Fruit fly (Drosophila melanogaster) whole organism, pupa: ENCODE measurements around the gene CG1161.

Source experiments
- CG10348 ChIP-seq: fragments of 200-800 bp; sonication (Bioruptor generic); IDR thresholded peaks from 2 replicates; pipeline ENCODE4 v1.3.6; 2022; ENCODE audit warnings: missing biosample characterization, missing genetic modification characterization
- CG12605 ChIP-seq: fragments of 200-800 bp; sonication (Bioruptor generic); IDR thresholded peaks from 2 replicates; pipeline ENCODE4 v1.3.6; 2022; ENCODE audit warnings: missing biosample characterization, missing genetic modification characterization
- CG15710 ChIP-seq: fragments of 200-800 bp; sonication (Bioruptor generic); optimal IDR thresholded peaks from 2 replicates; lab custom pipeline; 2018; ENCODE audit warnings: missing biosample characterization, mild to moderate bottlenecking, missing genetic modification characterization, moderate library complexity
- CG17806 ChIP-seq: fragments of 200-800 bp; sonication (Bioruptor generic); optimal IDR thresholded peaks from 2 replicates; lab custom pipeline; 2018; ENCODE audit warnings: missing biosample characterization, mild to moderate bottlenecking, missing genetic modification characterization, moderate library complexity
- CG4496 ChIP-seq: fragments of 200-800 bp; sonication (Bioruptor generic); IDR thresholded peaks from 3 replicates; pipeline ENCODE4 v1.3.6; 2022; ENCODE audit warnings: missing biosample characterization, missing genetic modification characterization
- CG8301 ChIP-seq: fragments of 200-800 bp; sonication (Bioruptor generic); optimal IDR thresholded peaks from 2 replicates; lab custom pipeline; 2018; ENCODE audit warnings: missing biosample characterization, mild to moderate bottlenecking, missing genetic modification characterization
- CG9948 ChIP-seq: fragments of 200-800 bp; sonication (Bioruptor generic); optimal IDR thresholded peaks from 2 replicates; lab custom pipeline; 2018; ENCODE audit warnings: missing biosample characterization, mild to moderate bottlenecking, missing genetic modification characterization, moderate library complexity
- D1 ChIP-seq: fragments of 200-800 bp; sonication (Bioruptor generic); optimal IDR thresholded peaks from 2 replicates; lab custom pipeline; 2018; ENCODE audit warnings: missing biosample characterization, mild to moderate bottlenecking, missing genetic modification characterization, moderate library complexity
- Ets98B ChIP-seq: fragments of 200-800 bp; sonication (Bioruptor generic); IDR thresholded peaks from 2 replicates; pipeline ENCODE4 v1.3.6; 2022; ENCODE audit warnings: missing biosample characterization, missing genetic modification characterization
- fd96Ca ChIP-seq: fragments of 200-800 bp; sonication (Bioruptor generic); IDR thresholded peaks from 3 replicates; pipeline ENCODE4 v1.3.6; 2022; ENCODE audit warnings: missing biosample characterization, missing genetic modification characterization
- rn ChIP-seq: fragments of 200-800 bp; sonication (Bioruptor generic); IDR thresholded peaks from 2 replicates; pipeline ENCODE4 v1.3.6; 2022; ENCODE audit warnings: missing biosample characterization, missing genetic modification characterization

- TF ChIP-seq fd96Ca: no peak
- no peak for TF ChIP-seq CG15710 (tag; lab: Kevin White, UChicago)
- no peak for TF ChIP-seq CG8301
- TF ChIP-seq D1 (tag; lab: Kevin White, UChicago): no peak
- TF ChIP-seq CG10348: no peak
- TF ChIP-seq rn: no peak
- no peak for TF ChIP-seq CG17806 (tag; lab: Kevin White, UChicago)
- no peak for TF ChIP-seq Ets98B (GFP tag; lab: Robert Waterston, UW)
- TF ChIP-seq CG4496: no peak
- no peak for TF ChIP-seq CG12605 (GFP tag; lab: Robert Waterston, UW)
- TF ChIP-seq CG9948 (tag; lab: Kevin White, UChicago): no peak
Observed at dm6 chr3R:5389034-5389433, 34.1 kb downstream of the CG1161 start.
